Worm (Caenorhabditis elegans) whole organism, young adult: ENCODE results near the gene srh-276.

Source experiments
- C17E4.6 ChIP-seq: fragments of 200-800 bp; sonication (Bioruptor generic); IDR thresholded peaks from 2 replicates; pipeline ENCODE4 v1.3.6; 2022; ENCODE audit warnings: missing genetic modification reagents, missing genetic modification characterization, missing compliant biosample characterization
- D2030.7 ChIP-seq: fragments of 200-800 bp; sonication (Bioruptor generic); IDR thresholded peaks from 2 replicates; pipeline ENCODE4 v1.3.6; 2022; ENCODE audit warnings: missing genetic modification reagents, missing genetic modification characterization, missing compliant biosample characterization
- F22D6.2 ChIP-seq: sonication (generic microtip); optimal IDR thresholded peaks from 2 replicates; lab custom pipeline; 2016; ENCODE audit warnings: mild to moderate bottlenecking, missing genetic modification characterization, missing compliant biosample characterization
- F33H1.4 ChIP-seq: fragments of 200-800 bp; sonication (Bioruptor generic); IDR thresholded peaks from 2 replicates; pipeline ENCODE4 v1.3.6; 2022; ENCODE audit warnings: missing genetic modification reagents, missing genetic modification characterization, missing compliant biosample characterization
- F37B4.10 ChIP-seq: fragments of 200-800 bp; sonication (Bioruptor generic); IDR thresholded peaks from 2 replicates; pipeline ENCODE4 v1.3.6; 2022; ENCODE audit warnings: missing genetic modification characterization, missing compliant biosample characterization
- F49E8.2 ChIP-seq: sonication (generic microtip); optimal IDR thresholded peaks from 3 replicates; lab custom pipeline; 2017; ENCODE audit warnings: missing genetic modification characterization, mild to moderate bottlenecking, missing compliant biosample characterization, antibody characterized with exemption, moderate library complexity; ENCODE audit not compliant: insufficient read depth
- F55B11.4 ChIP-seq: sonication (generic microtip); optimal IDR thresholded peaks from 2 replicates; lab custom pipeline; 2016; ENCODE audit warnings: missing compliant biosample characterization, missing genetic modification characterization, borderline replicate concordance; ENCODE audit not compliant: insufficient read depth
- F57A8.1 ChIP-seq: fragments of 200-800 bp; sonication (Bioruptor generic); optimal IDR thresholded peaks from 2 replicates; lab custom pipeline; 2018; ENCODE audit warnings: mild to moderate bottlenecking, missing genetic modification characterization, moderate library complexity, missing compliant biosample characterization
- K11D2.4 ChIP-seq: fragments of 200-800 bp; sonication (Bioruptor generic); IDR thresholded peaks from 2 replicates; pipeline ENCODE4 v1.3.6; 2022; ENCODE audit warnings: missing genetic modification reagents, missing genetic modification characterization, missing compliant biosample characterization
- T07F8.4 ChIP-seq: sonication (generic microtip); optimal IDR thresholded peaks from 2 replicates; lab custom pipeline; 2016; ENCODE audit warnings: mild to moderate bottlenecking, missing genetic modification characterization, moderate library complexity, missing compliant biosample characterization
- Y79H2A.3 ChIP-seq: fragments of 200-800 bp; sonication (Bioruptor generic); conservative IDR thresholded peaks from 2 replicates; pipeline ENCODE4 v1.3.6; 2022; ENCODE audit warnings: missing genetic modification reagents, missing genetic modification characterization, missing compliant biosample characterization
- Y95B8A.8 ChIP-seq: fragments of 200-800 bp; sonication (Bioruptor generic); IDR thresholded peaks from 2 replicates; pipeline ENCODE4 v1.3.6; 2022; ENCODE audit warnings: missing genetic modification reagents, missing genetic modification characterization, missing compliant biosample characterization
- akir-1 ChIP-seq: fragments of 200-800 bp; sonication (Bioruptor generic); optimal IDR thresholded peaks from 2 replicates; lab custom pipeline; 2018; ENCODE audit warnings: mild to moderate bottlenecking, missing genetic modification characterization, moderate library complexity, missing compliant biosample characterization
- aptf-3 ChIP-seq: fragments of 200-800 bp; sonication (Bioruptor generic); IDR thresholded peaks from 2 replicates; pipeline ENCODE4 v1.3.6; 2022; ENCODE audit warnings: missing genetic modification characterization, missing compliant biosample characterization
- athp-1 ChIP-seq: sonication (generic microtip); optimal IDR thresholded peaks from 2 replicates; lab custom pipeline; 2017; ENCODE audit warnings: mild to moderate bottlenecking, missing genetic modification characterization, missing compliant biosample characterization
- attf-3 ChIP-seq: fragments of 200-800 bp; sonication (Bioruptor generic); conservative IDR thresholded peaks from 2 replicates; pipeline ENCODE4 v1.3.6; 2022; ENCODE audit warnings: missing genetic modification reagents, missing genetic modification characterization, missing compliant biosample characterization
- attf-6 ChIP-seq: fragments of 200-800 bp; sonication (Bioruptor generic); IDR thresholded peaks from 2 replicates; pipeline ENCODE4 v1.3.6; 2022; ENCODE audit warnings: missing genetic modification reagents, missing genetic modification characterization, missing compliant biosample characterization
- bed-1 ChIP-seq: fragments of 200-800 bp; sonication (Bioruptor generic); IDR thresholded peaks from 2 replicates; pipeline ENCODE4 v1.3.6; 2022; ENCODE audit warnings: missing genetic modification reagents, missing genetic modification characterization, missing compliant biosample characterization
- cebp-1 ChIP-seq, 2 experiments: fragments of 200-800 bp in 1 of 2; sonication (Bioruptor generic) in 1 of 2; sonication (generic microtip) in 1 of 2; IDR thresholded peaks in 1 of 2; optimal IDR thresholded peaks in 1 of 2; 2 replicates each; pipeline versions ENCODE4 v1.3.6 to Lab custom; 2017 to 2022; ENCODE audit warnings: missing compliant biosample characterization in 2 of 2, missing genetic modification characterization in 2 of 2, mild to moderate bottlenecking in 1 of 2, missing genetic modification reagents in 1 of 2, moderate library complexity in 1 of 2
- cebp-2 ChIP-seq: fragments of 200-800 bp; sonication (Bioruptor generic); IDR thresholded peaks from 2 replicates; pipeline ENCODE4 v1.3.6; 2022; ENCODE audit warnings: missing genetic modification characterization, missing compliant biosample characterization
- ceh-27 ChIP-seq: fragments of 200-800 bp; sonication (Bioruptor generic); optimal IDR thresholded peaks from 2 replicates; lab custom pipeline; 2018; ENCODE audit warnings: mild to moderate bottlenecking, missing genetic modification characterization, moderate library complexity, missing compliant biosample characterization
- ceh-79 ChIP-seq: sonication (generic microtip); optimal IDR thresholded peaks from 2 replicates; lab custom pipeline; 2017; ENCODE audit warnings: mild to moderate bottlenecking, missing genetic modification characterization, missing compliant biosample characterization
- chd-7 ChIP-seq: sonication (generic microtip); optimal IDR thresholded peaks from 2 replicates; lab custom pipeline; 2016; ENCODE audit warnings: mild to moderate bottlenecking, missing genetic modification characterization, moderate library complexity, missing compliant biosample characterization
- dpl-1 ChIP-seq: fragments of 150-350 bp; optimal IDR thresholded peaks from 2 replicates; lab custom pipeline; 2014; ENCODE audit warnings: missing biosample characterization, missing genetic modification reagents, missing genetic modification characterization
- efl-1 ChIP-seq: fragments of 150-350 bp; optimal IDR thresholded peaks from 2 replicates; lab custom pipeline; 2014; ENCODE audit warnings: missing biosample characterization, missing genetic modification reagents, missing genetic modification characterization
- egrh-3 ChIP-seq: fragments of 200-800 bp; sonication (Bioruptor generic); IDR thresholded peaks from 2 replicates; pipeline ENCODE4 v1.3.6; 2022; ENCODE audit warnings: missing genetic modification reagents, missing genetic modification characterization, missing compliant biosample characterization
- ekl-4 ChIP-seq: fragments of 200-800 bp; sonication (Bioruptor generic); IDR thresholded peaks from 2 replicates; pipeline ENCODE4 v1.3.6; 2022; ENCODE audit warnings: missing genetic modification reagents, missing genetic modification characterization, missing compliant biosample characterization
- ets-4 ChIP-seq: fragments of 200-800 bp; sonication (Bioruptor generic); optimal IDR thresholded peaks from 2 replicates; lab custom pipeline; 2018; ENCODE audit warnings: mild to moderate bottlenecking, missing genetic modification characterization, missing compliant biosample characterization
- hmg-1.2 ChIP-seq: fragments of 200-800 bp; sonication (Bioruptor generic); IDR thresholded peaks from 2 replicates; pipeline ENCODE4 v1.3.6; 2022; ENCODE audit warnings: missing genetic modification reagents, missing genetic modification characterization, missing compliant biosample characterization
- hmg-20 ChIP-seq: fragments of 200-800 bp; sonication (Bioruptor generic); IDR thresholded peaks from 2 replicates; pipeline ENCODE4 v1.3.6; 2022; ENCODE audit warnings: missing genetic modification reagents, missing genetic modification characterization, missing compliant biosample characterization
- hsf-1 ChIP-seq: fragments of 200-800 bp; sonication (Bioruptor generic); IDR thresholded peaks from 2 replicates; pipeline ENCODE4 v1.3.6; 2022; ENCODE audit warnings: missing genetic modification reagents, missing genetic modification characterization, missing compliant biosample characterization
- lag-1 ChIP-seq: fragments of 200-800 bp; sonication (Bioruptor generic); IDR thresholded peaks from 2 replicates; pipeline ENCODE4 v1.3.6; 2022; ENCODE audit warnings: missing genetic modification reagents, missing genetic modification characterization, missing compliant biosample characterization
- let-526 ChIP-seq: fragments of 200-800 bp; sonication (Bioruptor generic); IDR thresholded peaks from 2 replicates; pipeline ENCODE4 v1.3.6; 2022; ENCODE audit warnings: missing genetic modification reagents, missing genetic modification characterization, missing compliant biosample characterization
- lin-35 ChIP-seq, 3 experiments: fragments of 150-350 bp in 2 of 3; sonication (generic microtip) in 1 of 3; optimal IDR thresholded peaks; 2 replicates each; lab custom pipeline; 2014 to 2018; ENCODE audit warnings: missing biosample characterization in 3 of 3, missing genetic modification characterization in 3 of 3, missing genetic modification reagents in 3 of 3
- lin-54 ChIP-seq: fragments of 200-800 bp; sonication (Bioruptor generic); optimal IDR thresholded peaks from 2 replicates; lab custom pipeline; 2018; ENCODE audit warnings: mild to moderate bottlenecking, missing genetic modification characterization, missing compliant biosample characterization
- lir-1 ChIP-seq: fragments of 200-800 bp; sonication (Bioruptor generic); conservative IDR thresholded peaks from 2 replicates; pipeline ENCODE4 v1.3.6; 2022; ENCODE audit warnings: missing genetic modification reagents, missing genetic modification characterization, missing compliant biosample characterization
- madf-6 ChIP-seq: fragments of 200-800 bp; sonication (Bioruptor generic); IDR thresholded peaks from 2 replicates; pipeline ENCODE4 v1.3.6; 2022; ENCODE audit warnings: missing genetic modification reagents, missing genetic modification characterization, missing compliant biosample characterization
- madf-8 ChIP-seq: fragments of 200-800 bp; sonication (Bioruptor generic); conservative IDR thresholded peaks from 2 replicates; pipeline ENCODE4 v1.3.6; 2022; ENCODE audit warnings: missing genetic modification reagents, missing genetic modification characterization, missing compliant biosample characterization
- mcd-1 ChIP-seq: fragments of 200-800 bp; sonication (Bioruptor generic); IDR thresholded peaks from 2 replicates; pipeline ENCODE4 v1.3.6; 2022; ENCODE audit warnings: missing genetic modification reagents, missing genetic modification characterization, missing compliant biosample characterization
- mel-28 ChIP-seq: sonication (generic microtip); optimal IDR thresholded peaks from 2 replicates; lab custom pipeline; 2016; ENCODE audit warnings: borderline replicate concordance, mild to moderate bottlenecking, missing genetic modification characterization, missing compliant biosample characterization
- mes-4 ChIP-seq: sonication (generic microtip); optimal IDR thresholded peaks from 2 replicates; lab custom pipeline; 2016; ENCODE audit warnings: missing genotype, missing genetic modification characterization, missing compliant biosample characterization
- nfya-1 ChIP-seq: sonication (generic microtip); optimal IDR thresholded peaks from 2 replicates; lab custom pipeline; 2017; ENCODE audit warnings: antibody characterized with exemption, missing compliant biosample characterization, missing genetic modification characterization, borderline replicate concordance; ENCODE audit not compliant: insufficient read depth
- nfyb-1 ChIP-seq: fragments of 200-800 bp; sonication (Bioruptor generic); IDR thresholded peaks from 2 replicates; pipeline ENCODE4 v1.3.6; 2022; ENCODE audit warnings: missing genetic modification reagents, missing genetic modification characterization, missing compliant biosample characterization
- nhr-120 ChIP-seq: fragments of 200-800 bp; sonication (Bioruptor generic); IDR thresholded peaks from 2 replicates; pipeline ENCODE4 v1.3.6; 2022; ENCODE audit warnings: missing genetic modification characterization, missing compliant biosample characterization
- nhr-179 ChIP-seq: sonication (generic microtip); optimal IDR thresholded peaks from 2 replicates; lab custom pipeline; 2016; ENCODE audit warnings: mild to moderate bottlenecking, missing genetic modification characterization, missing compliant biosample characterization
- rec-8 ChIP-seq, 2 experiments: sonication (generic microtip); optimal IDR thresholded peaks; 2 replicates each; lab custom pipeline; 2016; ENCODE audit warnings: mild to moderate bottlenecking in 2 of 2, missing genetic modification characterization in 2 of 2, missing genetic modification reagents in 2 of 2, missing genotype in 2 of 2, missing biosample characterization in 1 of 2, missing compliant biosample characterization in 1 of 2, moderate library complexity in 1 of 2
- rpc-1 ChIP-seq, 2 experiments: fragments of 150-350 bp in 1 of 2; sonication (generic microtip) in 1 of 2; optimal IDR thresholded peaks; 2 replicates each; lab custom pipeline; 2014 to 2018; ENCODE audit warnings: missing biosample characterization in 1 of 2, missing genetic modification characterization in 1 of 2, missing genetic modification reagents in 1 of 2, missing genotype in 1 of 2

Gene srh-276

DNA sequence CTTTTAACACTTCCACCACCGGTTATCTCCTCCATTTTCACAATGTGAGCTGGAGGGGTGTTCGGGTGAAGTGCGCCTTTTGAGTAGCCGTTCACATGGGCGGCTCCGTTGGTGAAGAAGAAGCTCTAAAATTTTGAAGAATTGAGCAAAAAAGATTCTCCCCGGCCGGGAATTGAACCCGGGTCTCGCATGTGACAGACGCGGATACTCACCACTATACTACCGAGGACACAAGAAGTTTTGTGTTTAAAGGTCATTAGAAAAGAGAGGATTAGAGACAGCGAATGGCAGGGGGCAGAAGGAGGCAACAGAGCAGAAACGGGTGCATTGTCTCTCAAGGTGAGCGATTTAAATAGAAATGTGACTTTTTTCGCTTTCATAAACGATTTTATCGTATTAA lies 22.5 kb downstream of the srh-276 start (continued):
- TF ChIP-seq chd-7 (tag; lab: Kevin White, UChicago) (peak; percentile 60), T07F8.4 (tag; lab: Kevin White, UChicago) (peak; percentile 56), rpc-1 (optimal IDR thresholded peaks at IDR 0.05; lab: Kevin White, UChicago) (peak; percentile 80), rpc-1 (tag; optimal IDR thresholded peaks at IDR 0.05; lab: Kevin White, UChicago) (peak; percentile 85), nhr-120 (GFP tag; lab: Robert Waterston, UW) (no peak), nfya-1 (tag; lab: Kevin White, UChicago) (no peak), attf-3 (GFP tag; lab: Robert Waterston, UW) (peak; percentile 63), lin-35 (GFP tag; optimal IDR thresholded peaks at IDR 0.05; lab: Kevin White, UChicago) (peak in 1 of 3 experiments; percentile 54), madf-8 (GFP tag; lab: Robert Waterston, UW) (no peak), ekl-4 (GFP tag; lab: Robert Waterston, UW) (no peak), efl-1 (GFP tag; lab: Kevin White, UChicago) (no peak), Y79H2A.3 (no peak), hmg-20 (GFP tag; lab: Robert Waterston, UW) (0 out of 2 replicates have a peak, but pooled peaks have one; percentile 6), ceh-79 (no peak), F49E8.2 (tag; lab: Kevin White, UChicago) (peak; percentile 19), madf-6 (peak; percentile 44), athp-1 (tag; lab: Kevin White, UChicago) (peak; percentile 27), D2030.7 (peak; percentile 70), akir-1 (no peak), nhr-179 (peak; percentile 44), bed-1 (GFP tag; lab: Robert Waterston, UW) (no peak), cebp-2 (GFP tag; lab: Robert Waterston, UW) (0 out of 2 replicates have a peak, but pooled peaks have one; percentile 74), lag-1 (GFP tag; lab: Robert Waterston, UW) (no peak), hsf-1 (GFP tag; lab: Robert Waterston, UW) (peak; percentile 56; the same call in 1 of the 2 replicates), F37B4.10 (GFP tag; lab: Robert Waterston, UW) (no peak), mel-28 (tag; lab: Kevin White, UChicago) (peak; percentile 34), K11D2.4 (GFP tag; lab: Robert Waterston, UW) (no peak), nfyb-1 (peak; percentile 88), attf-6 (GFP tag; lab: Robert Waterston, UW) (no peak), lir-1 (no peak), mes-4 (tag; lab: Kevin White, UChicago) (peak; percentile 32), aptf-3 (no peak), F33H1.4 (GFP tag; lab: Robert Waterston, UW) (peak; percentile 30; the same call in 1 of the 2 replicates), F22D6.2 (tag; lab: Kevin White, UChicago) (no peak), C17E4.6 (peak; percentile 30; the same call in 1 of the 2 replicates), F57A8.1 (no peak), mcd-1 (GFP tag; lab: Robert Waterston, UW) (peak; percentile 63), ceh-27 (GFP tag; lab: Kevin White, UChicago) (peak; percentile 17), let-526 (GFP tag; lab: Robert Waterston, UW) (0 out of 2 replicates have a peak, but pooled peaks have one; percentile 15), Y95B8A.8 (GFP tag; lab: Robert Waterston, UW) (no peak), rec-8 (tag; optimal IDR thresholded peaks at IDR 0.05; lab: Kevin White, UChicago) (peak; percentile 36 to 56), cebp-1 (GFP tag; IDR thresholded peaks at IDR 0.05; lab: Robert Waterston, UW) (0 out of 2 replicates have a peak, but pooled peaks have one; percentile 20), cebp-1 (tag; optimal IDR thresholded peaks at IDR 0.05; lab: Kevin White, UChicago) (peak; percentile 62), lin-54 (GFP tag; lab: Kevin White, UChicago) (peak; percentile 42), ets-4 (GFP tag; lab: Kevin White, UChicago) (peak; percentile 18), hmg-1.2 (GFP tag; lab: Robert Waterston, UW) (peak; percentile 81), dpl-1 (GFP tag; lab: Kevin White, UChicago) (no peak), egrh-3 (GFP tag; lab: Robert Waterston, UW) (peak; percentile 40), F55B11.4 (no peak)
